Worm (Caenorhabditis elegans): ENCODE measurements around the gene W06H8.2.

W06H8.2 gene

DNA sequence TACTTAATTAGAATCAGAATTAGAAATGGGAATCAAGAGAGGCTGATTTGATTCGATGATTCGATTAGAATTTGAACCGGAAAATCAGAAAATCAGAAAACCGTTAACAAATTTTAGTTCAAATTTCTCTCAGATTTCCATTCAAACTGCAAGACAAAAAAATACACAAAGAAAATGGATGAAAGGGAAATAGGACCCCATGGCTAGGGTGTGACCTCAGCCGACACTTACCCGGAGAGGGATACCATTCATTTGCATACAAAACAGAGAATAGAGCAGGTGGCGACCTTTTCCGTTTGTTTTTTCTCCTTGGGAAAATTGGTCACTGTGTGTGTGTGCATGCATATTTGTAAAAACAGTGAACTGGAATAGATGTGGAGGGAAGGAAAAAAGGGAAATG is 27.4 kb downstream of the W06H8.2 start:
- TF ChIP-seq skn-1 (tag; optimal IDR thresholded peaks at IDR 0.05) = no peak
- no peak for TF ChIP-seq sox-4 (tag; optimal IDR thresholded peaks at IDR 0.05)
- peak; percentile 47 for TF ChIP-seq blmp-1 (tag; optimal IDR thresholded peaks at IDR 0.05)
- TF ChIP-seq lin-14 (GFP tag; optimal IDR thresholded peaks at IDR 0.05) = peak; percentile 3
- peak; percentile 72 for TF ChIP-seq nhr-85 (tag)
- TF ChIP-seq ceh-82 (tag; optimal IDR thresholded peaks at IDR 0.05) = no peak
- TF ChIP-seq lsy-2 (tag; optimal IDR thresholded peaks at IDR 0.05) = no peak

ce11 chrV:6234876-6235275 is 28.3 kb downstream of the W06H8.2 start, which contains the start of gene K08B12.3:
TSS of gene K08B12.3 (plus strand) at chrV:6235176.
- TF ChIP-seq elt-2 (tag; optimal IDR thresholded peaks at IDR 0.05) = no peak
- TF ChIP-seq efl-3 (GFP tag; optimal IDR thresholded peaks at IDR 0.05) = no peak
- TF ChIP-seq mef-2 (tag; optimal IDR thresholded peaks at IDR 0.05) = no peak
- no peak for TF ChIP-seq lin-39 (tag; optimal IDR thresholded peaks at IDR 0.05)
- no peak for TF ChIP-seq nhr-20 (tag; optimal IDR thresholded peaks at IDR 0.05)
- no peak for TF ChIP-seq ceh-8 (GFP tag; optimal IDR thresholded peaks at IDR 0.05)
- TF ChIP-seq lsy-2 (tag; optimal IDR thresholded peaks at IDR 0.05) = peak in 1 of 2 experiments; percentile 11
- TF ChIP-seq dpl-1 (GFP tag; optimal IDR thresholded peaks at IDR 0.05) = peak in 1 of 3 experiments; percentile 13
- peak; percentile 23 for TF ChIP-seq snu-23 (GFP tag; optimal IDR thresholded peaks at IDR 0.05)
- no peak for TF ChIP-seq sup-37 (GFP tag; optimal IDR thresholded peaks at IDR 0.05)
- no peak for TF ChIP-seq unc-130 (tag; optimal IDR thresholded peaks at IDR 0.05)
- peak; percentile 3 for TF ChIP-seq C16A3.4 (tag; optimal IDR thresholded peaks at IDR 0.05)
- no peak for TF ChIP-seq aha-1 (tag; optimal IDR thresholded peaks at IDR 0.05)
- TF ChIP-seq tlp-1 (tag; optimal IDR thresholded peaks at IDR 0.05) = no peak
- no peak for TF ChIP-seq irx-1 (tag; optimal IDR thresholded peaks at IDR 0.05)
- TF ChIP-seq blmp-1 (tag; optimal IDR thresholded peaks at IDR 0.05) = peak; percentile 19
- peak in 1 of 2 experiments; percentile 26 for TF ChIP-seq lin-35 (GFP tag; optimal IDR thresholded peaks at IDR 0.05)
- TF ChIP-seq nhr-85 (tag) = no peak
- TF ChIP-seq fkh-8 (tag; optimal IDR thresholded peaks at IDR 0.05) = no peak

DNA sequence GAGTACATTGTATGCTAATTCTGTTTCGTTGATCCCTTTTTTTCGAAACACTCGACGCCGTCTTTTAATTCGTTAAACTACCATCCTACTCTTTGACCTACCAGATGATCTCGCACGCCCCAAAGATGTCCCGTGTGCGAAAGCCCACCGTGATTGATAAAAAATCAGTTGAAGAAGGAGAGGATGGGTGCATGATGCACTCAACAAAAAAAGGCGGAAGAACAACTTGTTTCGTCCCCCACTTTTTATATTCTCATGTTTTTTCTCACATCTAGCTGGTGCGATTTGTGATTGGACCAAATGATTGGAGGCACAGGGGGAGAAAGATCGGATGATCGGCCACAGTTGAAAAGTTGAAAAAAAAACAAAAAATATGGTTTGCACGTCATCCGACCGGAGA is 31.8 kb downstream of the W06H8.2 start:
- TF ChIP-seq snu-23 (GFP tag; optimal IDR thresholded peaks at IDR 0.05) = peak; percentile 35
- no peak for TF ChIP-seq unc-30 (tag; optimal IDR thresholded peaks at IDR 0.05)
- TF ChIP-seq hlh-4 (tag; optimal IDR thresholded peaks at IDR 0.05) = no peak
- no peak for TF ChIP-seq nhr-77 (tag; optimal IDR thresholded peaks at IDR 0.05)
- TF ChIP-seq ceh-90 (tag; optimal IDR thresholded peaks at IDR 0.05) = no peak
- TF ChIP-seq unc-130 (tag; optimal IDR thresholded peaks at IDR 0.05) = no peak
- no peak for TF ChIP-seq lin-13 (GFP tag; optimal IDR thresholded peaks at IDR 0.05)
- TF ChIP-seq nhr-237 (tag; optimal IDR thresholded peaks at IDR 0.05) = no peak
- TF ChIP-seq nhr-19 (GFP tag; conservative IDR thresholded peaks at IDR 0.05) = peak; percentile 16; the same call in 1 of the 2 replicates
- no peak for TF ChIP-seq nhr-28 (tag; optimal IDR thresholded peaks at IDR 0.05)
- no peak for TF ChIP-seq isw-1 (GFP tag; IDR thresholded peaks at IDR 0.05)
- no peak for TF ChIP-seq egl-13 (tag; optimal IDR thresholded peaks at IDR 0.05)
- TF ChIP-seq unc-98 (GFP tag; IDR thresholded peaks at IDR 0.05) = no peak
- no peak for TF ChIP-seq lir-3 (tag; optimal IDR thresholded peaks at IDR 0.05; ENCODE audit: poor library complexity)
- TF ChIP-seq lin-14 (GFP tag; optimal IDR thresholded peaks at IDR 0.05) = peak; percentile 57
- no peak for TF ChIP-seq dpl-1 (GFP tag; optimal IDR thresholded peaks at IDR 0.05)
- TF ChIP-seq zip-4 (GFP tag; optimal IDR thresholded peaks at IDR 0.05) = no peak
- TF ChIP-seq blmp-1 (tag; optimal IDR thresholded peaks at IDR 0.05) = peak; percentile 70
- TF ChIP-seq tbx-2 (tag; optimal IDR thresholded peaks at IDR 0.05) = peak; percentile 56
- TF ChIP-seq Y116A8C.19 (tag; optimal IDR thresholded peaks at IDR 0.05; ENCODE audit: borderline replicate concordance) = no peak
- TF ChIP-seq snpc-4 (tag; optimal IDR thresholded peaks at IDR 0.05) = no peak
- TF ChIP-seq lsy-2 (tag; optimal IDR thresholded peaks at IDR 0.05) = peak in 1 of 2 experiments; percentile 7
- TF ChIP-seq lin-39 (tag; optimal IDR thresholded peaks at IDR 0.05) = no peak
- peak in 1 of 2 experiments; percentile 30 for TF ChIP-seq mdl-1 (tag; optimal IDR thresholded peaks at IDR 0.05)
- no peak for TF ChIP-seq ztf-4 (tag; optimal IDR thresholded peaks at IDR 0.05)
- TF ChIP-seq lin-15B (tag; optimal IDR thresholded peaks at IDR 0.05) = no peak
- TF ChIP-seq nhr-20 (tag; optimal IDR thresholded peaks at IDR 0.05) = peak; percentile 73
- TF ChIP-seq fkh-4 (tag; optimal IDR thresholded peaks at IDR 0.05; ENCODE audit: borderline replicate concordance) = no peak
- no peak for TF ChIP-seq fkh-8 (tag; optimal IDR thresholded peaks at IDR 0.05)
- TF ChIP-seq C04F5.9 (tag; optimal IDR thresholded peaks at IDR 0.05) = no peak
- no peak for TF ChIP-seq F16B12.6 (tag; optimal IDR thresholded peaks at IDR 0.05)
- TF ChIP-seq nhr-76 (tag; optimal IDR thresholded peaks at IDR 0.05) = no peak
- TF ChIP-seq grh-1 (GFP tag; IDR thresholded peaks at IDR 0.05) = 0 out of 2 replicates have a peak, but pooled peaks have one; percentile 23
- no peak for TF ChIP-seq sup-37 (GFP tag; optimal IDR thresholded peaks at IDR 0.05)
- TF ChIP-seq mep-1 (tag; optimal IDR thresholded peaks at IDR 0.05) = no peak
- TF ChIP-seq mab-9 (GFP tag; IDR thresholded peaks at IDR 0.05) = no peak
